Worm (Caenorhabditis elegans) whole organism, L1 larva: Measurements from ENCODE around the gene srw-76.
"Not testable (repeated sequence)": the region's sequence is repeated elsewhere in the genome, so short reads cannot be mapped to it uniquely, and the experiment has no call there.

Experiments
- C16A3.4 ChIP-seq: fragments of 150-350 bp; optimal IDR thresholded peaks from 2 replicates; lab custom pipeline; 2014; ENCODE audit warnings: missing biosample characterization, missing genetic modification characterization
- C34B4.2 ChIP-seq: sonication (generic microtip); optimal IDR thresholded peaks from 2 replicates; lab custom pipeline; 2017; ENCODE audit warnings: mild to moderate bottlenecking, missing genetic modification characterization, missing compliant biosample characterization
- alr-1 ChIP-seq: fragments of 200-800 bp; sonication (Bioruptor generic); optimal IDR thresholded peaks from 2 replicates; lab custom pipeline; 2018; ENCODE audit warnings: borderline replicate concordance, mild to moderate bottlenecking, missing genetic modification characterization, missing compliant biosample characterization
- ceh-63 ChIP-seq: fragments of 200-800 bp; sonication (Bioruptor generic); optimal IDR thresholded peaks from 2 replicates; lab custom pipeline; 2018; ENCODE audit warnings: mild to moderate bottlenecking, missing genetic modification characterization, missing compliant biosample characterization
- ceh-8 ChIP-seq: fragments of 200-800 bp; sonication (Bioruptor generic); optimal IDR thresholded peaks from 2 replicates; lab custom pipeline; 2018; ENCODE audit warnings: mild to moderate bottlenecking, missing genetic modification characterization, moderate library complexity, missing compliant biosample characterization
- dsc-1 ChIP-seq: sonication (generic microtip); optimal IDR thresholded peaks from 2 replicates; lab custom pipeline; 2016; ENCODE audit warnings: mild to moderate bottlenecking, missing genetic modification characterization, missing compliant biosample characterization
- efl-1 ChIP-seq, 4 experiments: fragments of 150-350 bp; optimal IDR thresholded peaks in 3 of 4; peaks in 1 of 4; 1 replicate in 1 of 4; 2 replicates in 3 of 4; lab custom pipeline; 2014; ENCODE audit warnings: missing biosample characterization in 2 of 4, missing genetic modification characterization in 2 of 4, missing genetic modification reagents in 2 of 4
- egl-27 ChIP-seq, 2 experiments: fragments of 150-350 bp in 1 of 2; sonication (generic microtip); optimal IDR thresholded peaks; 3 replicates each; lab custom pipeline; 2017 to 2018; ENCODE audit warnings: missing biosample characterization in 2 of 2, missing genetic modification characterization in 2 of 2, missing genetic modification reagents in 2 of 2
- elt-2 ChIP-seq: sonication (generic microtip); optimal IDR thresholded peaks from 2 replicates; lab custom pipeline; 2016; ENCODE audit warnings: missing genetic modification characterization, mild to moderate bottlenecking, inconsistent platforms, missing compliant biosample characterization, missing genetic modification reagents
- elt-3 ChIP-seq, 6 experiments: fragments of 150-350 bp in 1 of 6; sonication (generic microtip); optimal IDR thresholded peaks; 2 replicates each; lab custom pipeline; 2017 to 2018; ENCODE audit warnings: missing biosample characterization in 6 of 6, missing genetic modification characterization in 6 of 6, inconsistent platforms in 1 of 6
- ets-5 ChIP-seq: fragments of 200-800 bp; sonication (Bioruptor generic); IDR thresholded peaks from 2 replicates; pipeline ENCODE4 v1.3.6; 2022; ENCODE audit warnings: missing genetic modification characterization, missing compliant biosample characterization
- jun-1 ChIP-seq: fragments of 150-350 bp; optimal IDR thresholded peaks from 2 replicates; lab custom pipeline; 2014; ENCODE audit warnings: missing biosample characterization, missing genetic modification reagents, missing genetic modification characterization
- lin-13 ChIP-seq: fragments of 150-350 bp; optimal IDR thresholded peaks from 2 replicates; lab custom pipeline; 2014; ENCODE audit warnings: missing biosample characterization, missing genetic modification reagents, missing genetic modification characterization
- lin-14 ChIP-seq: fragments of 200-800 bp; sonication (Bioruptor generic); optimal IDR thresholded peaks from 2 replicates; lab custom pipeline; 2018; ENCODE audit warnings: mild to moderate bottlenecking, missing genetic modification characterization, moderate library complexity, missing compliant biosample characterization
- lin-35 ChIP-seq, 2 experiments: fragments of 150-350 bp; optimal IDR thresholded peaks; 2 replicates each; lab custom pipeline; 2014; ENCODE audit warnings: missing biosample characterization in 2 of 2, missing genetic modification characterization in 2 of 2, missing genetic modification reagents in 2 of 2
- mab-9 ChIP-seq: fragments of 200-800 bp; sonication (Bioruptor generic); IDR thresholded peaks from 2 replicates; pipeline ENCODE4 v1.3.6; 2022; ENCODE audit warnings: missing genetic modification reagents, missing genetic modification characterization, missing compliant biosample characterization
- mdl-1 ChIP-seq, 2 experiments: fragments of 150-350 bp; optimal IDR thresholded peaks; 2 replicates each; lab custom pipeline; 2014 to 2017; ENCODE audit warnings: missing biosample characterization in 2 of 2, missing genetic modification characterization in 2 of 2, inconsistent platforms in 1 of 2
- nhr-12 ChIP-seq: sonication (generic microtip); optimal IDR thresholded peaks from 2 replicates; lab custom pipeline; 2017; ENCODE audit warnings: missing biosample characterization, missing genetic modification characterization
- nhr-28 ChIP-seq: fragments of 150-350 bp; optimal IDR thresholded peaks from 2 replicates; lab custom pipeline; 2014; ENCODE audit warnings: missing biosample characterization, missing genetic modification characterization
- nhr-76 ChIP-seq: sonication (generic microtip); optimal IDR thresholded peaks from 2 replicates; lab custom pipeline; 2017; ENCODE audit warnings: missing biosample characterization, missing genetic modification characterization
- nhr-84 ChIP-seq: sonication (generic microtip); optimal IDR thresholded peaks from 2 replicates; lab custom pipeline; 2017; ENCODE audit warnings: missing biosample characterization, missing genetic modification characterization
- nhr-85 ChIP-seq: sonication (generic microtip); peaks from one replicate; lab custom pipeline; 2016; ENCODE audit warnings: missing genetic modification characterization, inconsistent platforms, missing compliant biosample characterization
- pqm-1 ChIP-seq: sonication (generic microtip); optimal IDR thresholded peaks from 3 replicates; lab custom pipeline; 2017; ENCODE audit warnings: missing biosample characterization, missing genetic modification characterization
- rnt-1 ChIP-seq: sonication (generic microtip); optimal IDR thresholded peaks from 2 replicates; lab custom pipeline; 2016; ENCODE audit warnings: mild to moderate bottlenecking, missing genetic modification characterization, moderate library complexity, missing compliant biosample characterization
- skn-1 ChIP-seq: fragments of 150-350 bp; optimal IDR thresholded peaks from 2 replicates; lab custom pipeline; 2014; ENCODE audit warnings: missing biosample characterization, missing genetic modification characterization
- sptf-1 ChIP-seq: fragments of 150-350 bp; optimal IDR thresholded peaks from 2 replicates; lab custom pipeline; 2014; ENCODE audit warnings: missing biosample characterization, missing genetic modification characterization
- unc-130 ChIP-seq: fragments of 150-350 bp; optimal IDR thresholded peaks from 2 replicates; lab custom pipeline; 2017; ENCODE audit warnings: missing biosample characterization, missing genetic modification characterization, inconsistent platforms
- unc-30 ChIP-seq: sonication (generic microtip); optimal IDR thresholded peaks from 2 replicates; lab custom pipeline; 2017; ENCODE audit warnings: missing biosample characterization, missing genetic modification characterization
- unc-98 ChIP-seq: fragments of 200-800 bp; sonication (Bioruptor generic); IDR thresholded peaks from 2 replicates; pipeline ENCODE4 v1.3.6; 2022; ENCODE audit warnings: missing genetic modification characterization, missing compliant biosample characterization
- vab-15 ChIP-seq: sonication (generic microtip); optimal IDR thresholded peaks from 2 replicates; lab custom pipeline; 2017; ENCODE audit warnings: missing genotype, mild to moderate bottlenecking, missing genetic modification characterization, missing compliant biosample characterization
- zip-4 ChIP-seq: fragments of 200-800 bp; sonication (Bioruptor generic); optimal IDR thresholded peaks from 2 replicates; lab custom pipeline; 2018; ENCODE audit warnings: mild to moderate bottlenecking, missing genetic modification characterization, moderate library complexity, missing compliant biosample characterization
- ztf-4 ChIP-seq: fragments of 150-350 bp; optimal IDR thresholded peaks from 2 replicates; lab custom pipeline; 2014; ENCODE audit warnings: missing biosample characterization, missing genetic modification characterization

The srw-76 gene

DNA sequence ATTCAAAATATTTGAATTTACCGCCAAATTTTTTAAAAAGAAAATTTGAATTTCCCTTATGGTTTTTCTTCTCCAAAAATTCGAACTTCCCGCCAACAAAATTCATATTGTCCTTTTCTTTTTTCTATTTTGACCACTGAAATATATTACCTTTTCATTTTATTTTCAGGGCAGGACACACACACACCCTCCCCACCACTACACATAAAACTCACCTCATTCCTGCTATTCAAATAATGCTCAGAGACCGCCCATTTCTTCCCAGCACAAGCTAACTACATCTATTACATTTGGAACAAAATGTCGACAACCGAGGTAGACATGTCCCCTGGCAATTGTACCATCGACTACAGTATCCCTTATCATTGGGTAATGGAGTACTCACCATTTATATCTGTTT lies 16.1 kb upstream of the srw-76 start, which contains the start of gene W06G6.15:
Gene W06G6.15, plus strand, starts transcription at position 301 of the 400 bp plus-strand sequence.
- TF ChIP-seq nhr-84; ceh-8; pqm-1 (tag; lab: Kevin White, UChicago): not testable (repeated sequence)

DNA sequence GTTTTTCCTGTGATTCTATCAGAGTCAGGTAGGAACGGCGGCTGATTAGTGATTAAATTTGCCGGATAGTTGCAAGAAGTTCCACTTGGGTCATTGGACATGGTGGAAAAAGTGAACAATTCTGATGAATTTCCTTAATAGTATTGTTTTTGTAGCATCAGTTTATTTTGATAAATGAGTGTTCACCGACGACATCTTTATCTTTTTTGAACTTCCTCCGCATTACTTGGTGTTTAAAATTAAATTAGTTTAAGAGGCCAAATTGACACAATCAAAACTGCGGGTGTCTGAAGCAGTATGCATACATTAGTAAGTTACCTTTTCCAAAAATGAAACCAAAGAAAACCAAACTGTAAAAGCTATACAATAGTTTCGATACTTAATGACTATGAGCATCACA lies 11.1 kb upstream of the srw-76 start, which contains the start of gene W06G6.11:
Gene W06G6.11, minus strand, starts transcription at position 101 of the 400 bp plus-strand sequence.
- not testable (repeated sequence) for TF ChIP-seq lin-14; dsc-1 (tag; lab: Kevin White, UChicago); jun-1 (tag; lab: Kevin White, UChicago)

DNA sequence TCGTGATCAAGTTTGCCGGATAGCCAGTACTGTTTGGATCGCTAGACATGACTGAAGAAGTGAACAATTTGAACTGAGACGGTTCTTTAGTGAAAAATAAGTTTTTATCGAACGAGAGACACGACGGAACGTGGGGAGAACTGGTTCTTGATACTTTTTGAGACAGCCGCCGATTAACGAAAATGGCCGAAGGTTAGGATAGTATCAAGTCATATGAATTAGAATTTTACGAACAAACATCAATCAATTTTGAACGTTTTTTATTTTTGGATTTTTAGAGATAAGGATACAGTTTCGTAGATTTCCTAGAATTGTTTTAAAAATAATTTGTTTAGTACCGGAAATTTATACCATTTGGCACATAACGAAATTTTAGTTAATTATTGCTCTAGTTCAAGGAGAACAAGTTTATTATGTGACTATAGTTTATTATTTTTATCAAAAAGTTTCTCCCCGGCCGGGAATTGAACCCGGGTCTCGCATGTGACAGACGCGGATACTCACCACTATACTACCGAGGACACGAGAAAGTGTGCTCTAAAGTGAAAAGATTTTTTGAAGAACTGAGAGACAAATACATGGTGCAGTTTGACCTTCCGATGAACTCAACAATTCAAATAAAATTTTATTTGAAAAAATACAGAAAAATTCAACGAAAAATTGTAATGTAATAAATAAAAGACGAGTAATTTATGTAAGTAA lies 10.4 kb upstream of the srw-76 start, which contains the start of gene W06G6.20:
Gene W06G6.20, minus strand, starts transcription at position 51 of the 702 bp plus-strand sequence.
- TF ChIP-seq nhr-85 (tag; lab: Kevin White, UChicago) (peak; percentile 6), nhr-76 (no peak)

DNA sequence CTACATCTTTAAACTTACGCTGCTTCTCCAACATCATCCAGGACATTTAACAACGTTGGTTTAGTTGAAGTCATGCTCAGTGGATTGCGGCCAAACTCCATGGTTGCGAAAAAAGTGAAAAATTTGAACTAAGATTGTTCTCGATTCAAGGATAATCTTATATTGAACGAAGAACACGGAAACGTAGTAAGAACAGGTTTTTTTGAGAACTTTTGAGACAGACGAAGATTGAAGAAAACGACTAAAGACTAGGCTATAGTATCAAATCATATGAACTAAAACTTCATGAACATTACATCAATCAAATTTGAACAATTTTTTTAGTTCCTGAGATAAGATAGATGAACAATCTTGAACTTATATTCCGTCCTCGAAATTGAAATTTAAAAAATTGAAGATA lies 9.0 kb upstream of the srw-76 start, which contains the start of gene W06G6.10:
Gene W06G6.10, minus strand, starts transcription at position 101 of the 400 bp plus-strand sequence.
- TF ChIP-seq unc-130 (no peak), efl-1 (optimal IDR thresholded peaks at IDR 0.05; lab: Kevin White, UChicago) (no peak), efl-1 (GFP tag; optimal IDR thresholded peaks at IDR 0.05 in 1 of 2; lab: Kevin White, UChicago) (peak in 1 of 2 experiments; percentile 10)

DNA sequence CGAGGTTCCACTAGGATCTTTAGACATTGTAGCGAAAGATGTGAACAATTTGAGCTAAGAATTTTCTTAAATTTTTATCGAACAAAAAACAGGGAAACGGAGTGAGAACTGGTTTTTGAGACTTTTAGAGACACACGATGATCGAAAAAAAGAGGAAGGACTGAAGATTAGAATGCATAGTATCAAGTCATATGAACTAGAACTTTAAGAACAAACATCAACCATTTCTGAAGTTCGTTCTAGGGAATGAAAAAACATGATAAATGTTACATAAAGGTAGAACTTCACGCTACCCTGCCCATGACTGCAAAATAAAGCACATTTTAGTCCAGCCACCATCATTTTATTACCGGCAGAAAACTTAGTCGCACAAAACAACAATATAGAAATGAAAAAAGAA lies 8.3 kb upstream of the srw-76 start, which contains the start of gene W06G6.9:
Gene W06G6.9, minus strand, starts transcription at position 101 of the 400 bp plus-strand sequence.
- no peak for TF ChIP-seq lin-13 (GFP tag; lab: Kevin White, UChicago)
- TF ChIP-seq unc-130 = no peak
- TF ChIP-seq nhr-84 = no peak
- TF ChIP-seq sptf-1 (tag; lab: Kevin White, UChicago) = no peak
- no peak for TF ChIP-seq vab-15 (tag; lab: Kevin White, UChicago)
- no peak for TF ChIP-seq ztf-4 (tag; lab: Kevin White, UChicago)
- no peak for TF ChIP-seq ets-5 (GFP tag; lab: Robert Waterston, UW)
- TF ChIP-seq ceh-63 (GFP tag; lab: Kevin White, UChicago) = no peak
- no peak for TF ChIP-seq mab-9 (GFP tag; lab: Robert Waterston, UW)
- no peak for TF ChIP-seq unc-98
- TF ChIP-seq skn-1 = no peak
- no peak for TF ChIP-seq nhr-12
- TF ChIP-seq alr-1 (tag; lab: Kevin White, UChicago) = no peak
- no peak for TF ChIP-seq dsc-1 (tag; lab: Kevin White, UChicago)
- TF ChIP-seq rnt-1 (tag; lab: Kevin White, UChicago) = no peak
- no peak for TF ChIP-seq nhr-28 (tag; lab: Kevin White, UChicago)
- no peak for TF ChIP-seq C16A3.4 (tag; lab: Kevin White, UChicago)
- TF ChIP-seq elt-2 (tag; lab: Kevin White, UChicago) = no peak

DNA sequence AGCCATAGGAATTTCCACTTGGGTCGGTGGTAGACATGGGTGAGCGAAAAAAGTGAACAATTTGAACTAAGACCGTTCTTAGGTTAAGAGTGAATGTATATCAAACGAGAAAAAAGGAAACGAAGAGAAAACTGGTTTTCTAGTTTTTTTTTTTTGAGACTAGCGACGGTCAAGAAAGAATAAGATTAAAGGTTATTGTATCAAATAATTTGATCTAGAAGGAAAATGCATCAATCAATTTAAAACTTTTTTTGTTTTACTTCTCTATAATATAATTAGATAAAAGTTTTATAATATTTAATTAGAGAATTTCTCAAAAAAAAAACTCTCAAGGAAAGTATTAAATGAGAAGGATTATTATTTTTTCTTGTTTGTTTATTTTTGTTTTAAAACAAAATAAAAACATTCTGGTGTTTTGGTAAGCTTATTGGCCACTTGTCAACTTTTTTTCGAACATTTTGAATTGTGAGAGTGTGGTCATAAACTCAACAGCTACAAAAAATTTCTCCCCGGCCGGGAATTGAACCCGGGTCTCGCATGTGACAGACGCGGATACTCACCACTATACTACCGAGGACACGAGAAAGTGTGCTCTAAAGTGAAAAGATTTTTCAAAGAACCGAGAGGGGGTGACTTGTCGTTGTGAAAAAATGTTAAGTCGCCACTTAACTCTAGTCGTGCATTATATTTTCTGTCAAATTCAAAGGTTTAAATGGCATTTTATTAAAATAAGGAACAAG lies 7.3 kb upstream of the srw-76 start, which contains the start of gene W06G6.17:
Gene W06G6.17, minus strand, starts transcription at position 51 of the 740 bp plus-strand sequence.
- TF ChIP-seq unc-130 (no peak), zip-4 (GFP tag; lab: Kevin White, UChicago) (no peak), elt-3 (tag; optimal IDR thresholded peaks at IDR 0.05; lab: Kevin White, UChicago) (no peak), lin-35 (GFP tag; optimal IDR thresholded peaks at IDR 0.05; lab: Kevin White, UChicago) (no peak), lin-14 (no peak), mdl-1 (tag; optimal IDR thresholded peaks at IDR 0.05; lab: Kevin White, UChicago) (no peak), egl-27 (tag; optimal IDR thresholded peaks at IDR 0.05; lab: Kevin White, UChicago) (no peak), C34B4.2 (tag; lab: Kevin White, UChicago) (no peak), unc-30 (tag; lab: Kevin White, UChicago) (no peak)
